Worm (Caenorhabditis elegans) whole organism, L1 larva: Measurements from ENCODE around the gene F48B9.3.

Experiments used
- blmp-1 ChIP-seq: fragments of 150-350 bp; optimal IDR thresholded peaks from 2 replicates; lab custom pipeline; 2014; ENCODE audit warnings: missing biosample characterization, missing genetic modification characterization
- ceh-63 ChIP-seq: fragments of 200-800 bp; sonication (Bioruptor generic); optimal IDR thresholded peaks from 2 replicates; lab custom pipeline; 2018; ENCODE audit warnings: mild to moderate bottlenecking, missing genetic modification characterization, missing compliant biosample characterization
- ceh-8 ChIP-seq: fragments of 200-800 bp; sonication (Bioruptor generic); optimal IDR thresholded peaks from 2 replicates; lab custom pipeline; 2018; ENCODE audit warnings: mild to moderate bottlenecking, missing genetic modification characterization, moderate library complexity, missing compliant biosample characterization
- ceh-82 ChIP-seq, 3 experiments: fragments of 150-350 bp in 1 of 3; sonication (generic microtip) in 2 of 3; optimal IDR thresholded peaks; 2 replicates each; lab custom pipeline; 2014 to 2017; ENCODE audit warnings: missing biosample characterization in 3 of 3, missing genetic modification characterization in 3 of 3
- dpl-1 ChIP-seq, 3 experiments: fragments of 150-350 bp in 2 of 3; sonication (generic microtip) in 1 of 3; optimal IDR thresholded peaks; 2 replicates each; lab custom pipeline; 2014 to 2017; ENCODE audit warnings: missing biosample characterization in 3 of 3, missing genetic modification characterization in 3 of 3, missing genetic modification reagents in 3 of 3
- efl-1 ChIP-seq, 4 experiments: fragments of 150-350 bp; optimal IDR thresholded peaks in 3 of 4; peaks in 1 of 4; 1 replicate in 1 of 4; 2 replicates in 3 of 4; lab custom pipeline; 2014; ENCODE audit warnings: missing biosample characterization in 2 of 4, missing genetic modification characterization in 2 of 4, missing genetic modification reagents in 2 of 4
- egl-27 ChIP-seq, 2 experiments: fragments of 150-350 bp in 1 of 2; sonication (generic microtip); optimal IDR thresholded peaks; 3 replicates each; lab custom pipeline; 2017 to 2018; ENCODE audit warnings: missing biosample characterization in 2 of 2, missing genetic modification characterization in 2 of 2, missing genetic modification reagents in 2 of 2
- elt-3 ChIP-seq, 6 experiments: fragments of 150-350 bp in 1 of 6; sonication (generic microtip); optimal IDR thresholded peaks; 2 replicates each; lab custom pipeline; 2017 to 2018; ENCODE audit warnings: missing biosample characterization in 6 of 6, missing genetic modification characterization in 6 of 6, inconsistent platforms in 1 of 6
- grh-1 ChIP-seq: fragments of 200-800 bp; sonication (Bioruptor generic); IDR thresholded peaks from 2 replicates; pipeline ENCODE4 v1.3.6; 2022; ENCODE audit warnings: missing genetic modification reagents, missing genetic modification characterization, missing compliant biosample characterization
- hlh-17 ChIP-seq: fragments of 200-800 bp; sonication (Bioruptor generic); optimal IDR thresholded peaks from 2 replicates; lab custom pipeline; 2018; ENCODE audit warnings: missing genetic modification characterization, mild to moderate bottlenecking, missing compliant biosample characterization, moderate library complexity, borderline replicate concordance
- hpl-2 ChIP-seq: fragments of 150-350 bp; optimal IDR thresholded peaks from 2 replicates; lab custom pipeline; 2014; ENCODE audit warnings: missing biosample characterization, missing genetic modification reagents, missing genetic modification characterization
- lin-14 ChIP-seq: fragments of 200-800 bp; sonication (Bioruptor generic); optimal IDR thresholded peaks from 2 replicates; lab custom pipeline; 2018; ENCODE audit warnings: mild to moderate bottlenecking, missing genetic modification characterization, moderate library complexity, missing compliant biosample characterization
- lin-39 ChIP-seq: fragments of 150-350 bp; optimal IDR thresholded peaks from 2 replicates; lab custom pipeline; 2014; ENCODE audit warnings: missing biosample characterization, missing genetic modification reagents, missing genetic modification characterization
- mdl-1 ChIP-seq, 2 experiments: fragments of 150-350 bp; optimal IDR thresholded peaks; 2 replicates each; lab custom pipeline; 2014 to 2017; ENCODE audit warnings: missing biosample characterization in 2 of 2, missing genetic modification characterization in 2 of 2, inconsistent platforms in 1 of 2
- nhr-12 ChIP-seq: sonication (generic microtip); optimal IDR thresholded peaks from 2 replicates; lab custom pipeline; 2017; ENCODE audit warnings: missing biosample characterization, missing genetic modification characterization
- nhr-71 ChIP-seq: sonication (generic microtip); optimal IDR thresholded peaks from 2 replicates; lab custom pipeline; 2016; ENCODE audit warnings: mild to moderate bottlenecking, missing genetic modification characterization, moderate library complexity, missing compliant biosample characterization
- nhr-85 ChIP-seq: sonication (generic microtip); peaks from one replicate; lab custom pipeline; 2016; ENCODE audit warnings: missing genetic modification characterization, inconsistent platforms, missing compliant biosample characterization
- nhr-90 ChIP-seq: sonication (generic microtip); optimal IDR thresholded peaks from 2 replicates; lab custom pipeline; 2016; ENCODE audit warnings: mild to moderate bottlenecking, missing genetic modification characterization, missing compliant biosample characterization; ENCODE audit not compliant: poor library complexity
- rnt-1 ChIP-seq: sonication (generic microtip); optimal IDR thresholded peaks from 2 replicates; lab custom pipeline; 2016; ENCODE audit warnings: mild to moderate bottlenecking, missing genetic modification characterization, moderate library complexity, missing compliant biosample characterization
- skn-1 ChIP-seq: fragments of 150-350 bp; optimal IDR thresholded peaks from 2 replicates; lab custom pipeline; 2014; ENCODE audit warnings: missing biosample characterization, missing genetic modification characterization
- snpc-4 ChIP-seq: fragments of 150-350 bp; optimal IDR thresholded peaks from 2 replicates; lab custom pipeline; 2014; ENCODE audit warnings: missing biosample characterization, missing genetic modification characterization
- unc-62 ChIP-seq: fragments of 150-350 bp; optimal IDR thresholded peaks from 2 replicates; lab custom pipeline; 2014; ENCODE audit warnings: missing biosample characterization, missing genetic modification reagents, missing genetic modification characterization

Gene F48B9.3

DNA sequence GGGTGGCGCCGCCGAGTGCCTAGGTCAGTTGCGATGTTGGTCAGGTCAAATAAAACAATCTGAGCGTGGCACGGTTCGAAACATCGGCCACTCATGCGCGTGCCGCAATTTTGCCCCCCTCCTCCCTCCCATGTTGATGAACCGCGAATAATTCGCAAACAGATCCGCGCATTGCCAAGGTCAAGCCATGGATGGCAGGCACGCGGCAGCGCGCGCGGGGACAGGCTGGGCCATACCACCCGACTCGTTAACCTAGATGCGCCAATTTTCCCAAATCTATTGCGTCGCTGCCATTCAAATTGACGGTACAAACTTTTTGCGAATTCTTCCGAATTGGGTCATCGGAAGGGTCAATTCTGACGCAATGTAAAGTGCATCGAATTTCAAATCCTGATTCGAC is 51.8 kb downstream of the F48B9.3 start:
- TF ChIP-seq hlh-17: no peak
- TF ChIP-seq grh-1 (GFP tag; lab: Robert Waterston, UW): peak; percentile 41; the same call in 1 of the 2 replicates
- no peak for TF ChIP-seq efl-1 (optimal IDR thresholded peaks at IDR 0.05; lab: Kevin White, UChicago)
- peak in 1 of 2 experiments; percentile 60 for TF ChIP-seq efl-1 (GFP tag; optimal IDR thresholded peaks at IDR 0.05 in 1 of 2; lab: Kevin White, UChicago)
- TF ChIP-seq blmp-1 (tag; lab: Kevin White, UChicago): peak; percentile 83
- TF ChIP-seq mdl-1 (tag; optimal IDR thresholded peaks at IDR 0.05; lab: Kevin White, UChicago): no peak
- TF ChIP-seq nhr-85 (tag; lab: Kevin White, UChicago): peak; percentile 81
- TF ChIP-seq skn-1 (tag; lab: Kevin White, UChicago): no peak
- peak; percentile 61 for TF ChIP-seq lin-14 (GFP tag; lab: Kevin White, UChicago)
- peak in 1 of 2 experiments; percentile 5 for TF ChIP-seq egl-27 (tag; optimal IDR thresholded peaks at IDR 0.05; lab: Kevin White, UChicago)

DNA sequence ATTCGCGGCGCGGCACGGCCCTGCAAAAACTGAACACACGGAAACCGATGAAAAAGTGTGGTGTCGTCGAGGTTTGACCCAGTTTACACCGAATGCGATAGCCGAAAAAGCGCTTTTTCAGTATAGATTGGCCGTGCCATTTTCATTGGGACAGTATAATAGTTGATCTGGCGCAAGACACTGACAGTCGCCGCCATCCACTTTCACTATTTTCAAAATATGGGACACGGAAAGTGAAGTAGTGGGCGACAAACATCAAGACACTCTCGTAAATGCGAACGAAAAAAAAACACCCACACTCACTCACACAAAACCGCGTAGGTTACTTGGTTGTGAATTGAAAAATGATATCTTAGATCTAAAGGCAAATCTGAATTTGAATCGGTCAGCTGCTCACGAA is 54.2 kb downstream of the F48B9.3 start:
- TF ChIP-seq blmp-1 (tag; lab: Kevin White, UChicago): peak; percentile 98
- no peak for TF ChIP-seq dpl-1 (GFP tag; optimal IDR thresholded peaks at IDR 0.05; lab: Kevin White, UChicago)

DNA sequence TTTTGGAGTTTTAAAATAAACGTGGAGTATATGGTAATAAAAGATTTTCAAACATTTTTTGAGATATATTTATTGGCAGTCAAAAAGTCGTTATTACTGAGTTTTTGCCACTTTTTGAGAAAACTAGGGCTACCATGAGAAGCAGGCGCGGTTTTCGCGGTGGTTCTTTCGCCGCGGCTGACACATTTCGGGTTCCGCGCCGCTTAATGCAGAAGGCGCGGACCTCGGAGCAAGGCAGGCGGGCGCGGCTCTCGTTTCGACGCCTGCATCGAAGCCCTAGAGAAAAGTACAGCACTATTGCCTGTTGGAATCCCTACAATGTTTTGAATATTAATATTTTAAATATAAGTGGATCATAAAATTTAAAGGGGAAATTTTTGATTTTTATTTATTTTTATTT is 54.6 kb downstream of the F48B9.3 start:
- TF ChIP-seq snpc-4 (tag; lab: Kevin White, UChicago) (peak; percentile 61), nhr-71 (no peak), rnt-1 (tag; lab: Kevin White, UChicago) (peak; percentile 27)

DNA sequence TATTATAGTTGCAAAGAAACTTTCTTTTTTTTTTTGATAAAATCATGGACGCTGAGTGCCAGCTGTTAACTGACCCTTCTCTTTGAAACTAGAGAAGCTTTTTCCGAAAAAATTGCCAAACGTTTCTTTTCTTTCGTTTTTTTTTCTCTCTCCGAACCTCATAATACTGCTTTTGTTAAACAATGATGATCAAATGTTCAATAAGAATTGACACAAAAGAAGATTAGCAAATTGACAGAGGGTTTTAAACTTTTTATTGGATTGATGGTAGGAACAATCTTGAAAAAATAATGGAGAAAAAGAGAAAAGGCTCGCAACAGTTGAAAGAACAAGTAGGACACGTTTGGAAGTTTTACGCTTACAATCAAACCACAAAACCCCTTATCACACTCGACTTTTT is 56.0 kb downstream of the F48B9.3 start, which contains the start of gene hex-1:
TSS of gene hex-1 (plus strand) at position 301 of the 400 bp plus-strand sequence.
- TF ChIP-seq ceh-82 (tag; optimal IDR thresholded peaks at IDR 0.05; lab: Kevin White, UChicago) (no peak), nhr-12 (tag; lab: Kevin White, UChicago) (no peak), nhr-90 (tag; lab: Kevin White, UChicago) (no peak), elt-3 (tag; optimal IDR thresholded peaks at IDR 0.05; lab: Kevin White, UChicago) (no peak), hpl-2 (GFP tag; lab: Kevin White, UChicago) (no peak), ceh-8 (no peak), ceh-63 (GFP tag; lab: Kevin White, UChicago) (no peak), lin-39 (tag; lab: Kevin White, UChicago) (no peak), unc-62 (GFP tag; lab: Kevin White, UChicago) (no peak)
